Fruit fly (Drosophila melanogaster): Measurements from ENCODE around the gene wcy.

- TF ChIP-seq CG8478 (optimal IDR thresholded peaks at IDR 0.05), result no peak
- no peak for TF ChIP-seq CTCF (optimal IDR thresholded peaks at IDR 0.05)
These were observed 28.0 kb upstream of the wcy start, which contains the start of gene Arpc3B for dm6 chrX:17105707-17106106.

Measured in S2 (cell line).